Worm (Caenorhabditis elegans) whole organism, L4 larva: ENCODE data around the gene scav-1.

ENCODE experiments used
- F10B5.3 ChIP-seq: sonication (generic microtip); optimal IDR thresholded peaks from 2 replicates; lab custom pipeline; 2016; ENCODE audit warnings: mild to moderate bottlenecking, missing genetic modification characterization, missing compliant biosample characterization
- F49E8.2 ChIP-seq: sonication (generic microtip); optimal IDR thresholded peaks from 2 replicates; lab custom pipeline; 2016; ENCODE audit warnings: missing compliant biosample characterization, mild to moderate bottlenecking, missing genetic modification characterization, borderline replicate concordance
- T20F7.1 ChIP-seq: fragments of 200-800 bp; sonication (Bioruptor generic); optimal IDR thresholded peaks from 2 replicates; lab custom pipeline; 2018; ENCODE audit warnings: mild to moderate bottlenecking, missing genetic modification characterization, missing compliant biosample characterization
- Y105C5A.15 ChIP-seq: fragments of 200-800 bp; sonication (Bioruptor generic); IDR thresholded peaks from 2 replicates; pipeline ENCODE4 v1.3.6; 2022; ENCODE audit warnings: missing genetic modification characterization, missing compliant biosample characterization
- Y48G9A.11 ChIP-seq: fragments of 200-800 bp; sonication (Bioruptor generic); IDR thresholded peaks from 2 replicates; pipeline ENCODE4 v1.3.6; 2022; ENCODE audit warnings: missing genetic modification reagents, missing genetic modification characterization, missing compliant biosample characterization
- Y5F2A.4 ChIP-seq: fragments of 200-800 bp; sonication (Bioruptor generic); optimal IDR thresholded peaks from 2 replicates; lab custom pipeline; 2018; ENCODE audit warnings: mild to moderate bottlenecking, missing genetic modification characterization, missing compliant biosample characterization
- Y75B8A.6 ChIP-seq: fragments of 200-800 bp; sonication (Bioruptor generic); IDR thresholded peaks from 2 replicates; pipeline ENCODE4 v1.3.6; 2022; ENCODE audit warnings: missing genetic modification reagents, missing genetic modification characterization, missing compliant biosample characterization
- ZK337.2 ChIP-seq: fragments of 200-800 bp; sonication (Bioruptor generic); IDR thresholded peaks from 2 replicates; pipeline ENCODE4 v1.3.6; 2022; ENCODE audit warnings: missing genetic modification reagents, missing genetic modification characterization, missing compliant biosample characterization
- ZK546.5 ChIP-seq, 2 experiments: sonication (generic microtip); optimal IDR thresholded peaks; 2 replicates each; lab custom pipeline; 2017; ENCODE audit warnings: missing biosample characterization in 2 of 2, missing genetic modification characterization in 2 of 2
- arid-1 ChIP-seq: fragments of 200-800 bp; sonication (Bioruptor generic); conservative IDR thresholded peaks from 2 replicates; pipeline ENCODE4 v1.3.6; 2022; ENCODE audit warnings: missing genetic modification reagents, missing genetic modification characterization, missing compliant biosample characterization
- attf-4 ChIP-seq: sonication (generic microtip); optimal IDR thresholded peaks from 3 replicates; lab custom pipeline; 2017; ENCODE audit warnings: missing biosample characterization, missing genetic modification characterization
- ceh-20 ChIP-seq: fragments of 200-800 bp; sonication (Bioruptor generic); IDR thresholded peaks from 2 replicates; pipeline ENCODE4 v1.3.6; 2022; ENCODE audit warnings: missing genetic modification reagents, missing genetic modification characterization, missing compliant biosample characterization
- ceh-32 ChIP-seq: sonication (generic microtip); optimal IDR thresholded peaks from 2 replicates; lab custom pipeline; 2016; ENCODE audit warnings: mild to moderate bottlenecking, missing genetic modification characterization, missing compliant biosample characterization; ENCODE audit not compliant: poor library complexity
- ceh-62 ChIP-seq: sonication (generic microtip); optimal IDR thresholded peaks from 2 replicates; lab custom pipeline; 2017; ENCODE audit warnings: missing biosample characterization, missing genetic modification characterization
- ces-1 ChIP-seq: fragments of 150-350 bp; sonication (generic microtip); optimal IDR thresholded peaks from 4 replicates; lab custom pipeline; 2014; ENCODE audit warnings: missing biosample characterization, missing genetic modification reagents, missing genetic modification characterization
- ctbp-1 ChIP-seq: fragments of 200-800 bp; sonication (Bioruptor generic); IDR thresholded peaks from 2 replicates; pipeline ENCODE4 v1.3.6; 2022; ENCODE audit warnings: missing genetic modification reagents, missing genetic modification characterization, missing compliant biosample characterization
- daf-12 ChIP-seq: fragments of 150-350 bp; optimal IDR thresholded peaks from 2 replicates; lab custom pipeline; 2014; ENCODE audit warnings: missing biosample characterization, missing genetic modification reagents, missing genetic modification characterization
- daf-16 ChIP-seq, 3 experiments: sonication (generic microtip); optimal IDR thresholded peaks; 2 replicates each; lab custom pipeline; 2016 to 2017; ENCODE audit warnings: missing genetic modification characterization in 3 of 3, missing genetic modification reagents in 3 of 3, mild to moderate bottlenecking in 2 of 3, missing compliant biosample characterization in 2 of 3, missing biosample characterization in 1 of 3, moderate library complexity in 1 of 3
- daf-19 ChIP-seq: fragments of 200-800 bp; sonication (Bioruptor generic); conservative IDR thresholded peaks from 2 replicates; pipeline ENCODE4 v1.3.6; 2022; ENCODE audit warnings: missing genetic modification characterization, missing compliant biosample characterization
- daf-8 ChIP-seq: fragments of 200-800 bp; sonication (Bioruptor generic); IDR thresholded peaks from 2 replicates; pipeline ENCODE4 v1.3.6; 2022; ENCODE audit warnings: missing genetic modification characterization, missing compliant biosample characterization
- dmd-6 ChIP-seq: fragments of 200-800 bp; sonication (Bioruptor generic); IDR thresholded peaks from 2 replicates; pipeline ENCODE4 v1.3.6; 2022; ENCODE audit warnings: missing genetic modification reagents, missing genetic modification characterization, missing compliant biosample characterization
- dmd-9 ChIP-seq: fragments of 200-800 bp; sonication (Bioruptor generic); IDR thresholded peaks from 2 replicates; pipeline ENCODE4 v1.3.6; 2022; ENCODE audit warnings: missing genetic modification reagents, missing genetic modification characterization, missing compliant biosample characterization
- dve-1 ChIP-seq: sonication (generic microtip); optimal IDR thresholded peaks from 2 replicates; lab custom pipeline; 2017; ENCODE audit warnings: antibody characterized with exemption, mild to moderate bottlenecking, missing genetic modification characterization, missing compliant biosample characterization; ENCODE audit not compliant: insufficient read depth
- egl-27 ChIP-seq: sonication (generic microtip); optimal IDR thresholded peaks from 3 replicates; lab custom pipeline; 2017; ENCODE audit warnings: missing biosample characterization, missing genetic modification reagents, missing genetic modification characterization
- hlh-11 ChIP-seq: fragments of 200-800 bp; sonication (Bioruptor generic); optimal IDR thresholded peaks from 2 replicates; lab custom pipeline; 2018; ENCODE audit warnings: mild to moderate bottlenecking, missing genetic modification characterization, missing compliant biosample characterization
- hlh-30 ChIP-seq: sonication (generic microtip); optimal IDR thresholded peaks from 2 replicates; lab custom pipeline; 2017; ENCODE audit warnings: antibody characterized with exemption, mild to moderate bottlenecking, missing genetic modification characterization, missing compliant biosample characterization; ENCODE audit not compliant: insufficient read depth
- jun-1 ChIP-seq: fragments of 150-350 bp; optimal IDR thresholded peaks from 2 replicates; lab custom pipeline; 2014; ENCODE audit warnings: missing biosample characterization, missing genetic modification reagents, missing genetic modification characterization
- lin-13 ChIP-seq: fragments of 150-350 bp; optimal IDR thresholded peaks from 2 replicates; lab custom pipeline; 2014; ENCODE audit warnings: missing biosample characterization, missing genetic modification reagents, missing genetic modification characterization
- lin-38 ChIP-seq: fragments of 200-800 bp; sonication (Bioruptor generic); IDR thresholded peaks from 2 replicates; pipeline ENCODE4 v1.3.6; 2022; ENCODE audit warnings: missing genetic modification reagents, missing genetic modification characterization, missing compliant biosample characterization
- madf-9 ChIP-seq: fragments of 200-800 bp; sonication (Bioruptor generic); conservative IDR thresholded peaks from 2 replicates; pipeline ENCODE4 v1.3.6; 2022; ENCODE audit warnings: missing genetic modification reagents, missing genetic modification characterization, missing compliant biosample characterization
- mdl-1 ChIP-seq, 2 experiments: fragments of 150-350 bp in 1 of 2; sonication (generic microtip) in 1 of 2; optimal IDR thresholded peaks; 2 replicates each; lab custom pipeline; 2014 to 2017; ENCODE audit warnings: missing biosample characterization in 2 of 2, missing genetic modification characterization in 2 of 2
- mdt-29 ChIP-seq: fragments of 200-800 bp; sonication (Bioruptor generic); IDR thresholded peaks from 2 replicates; pipeline ENCODE4 v1.3.6; 2022; ENCODE audit warnings: missing genetic modification reagents, missing genetic modification characterization, missing compliant biosample characterization
- mep-1 ChIP-seq: fragments of 150-350 bp; sonication (generic microtip); optimal IDR thresholded peaks from 3 replicates; lab custom pipeline; 2014; ENCODE audit warnings: missing biosample characterization, missing genetic modification characterization
- mes-2 ChIP-seq: sonication (generic microtip); optimal IDR thresholded peaks from 2 replicates; lab custom pipeline; 2016; ENCODE audit warnings: missing genotype, mild to moderate bottlenecking, missing genetic modification characterization, missing compliant biosample characterization; ENCODE audit not compliant: poor library complexity, severe bottlenecking
- mxl-2 ChIP-seq: fragments of 200-800 bp; sonication (Bioruptor generic); conservative IDR thresholded peaks from 2 replicates; pipeline ENCODE4 v1.3.6; 2022; ENCODE audit warnings: missing genetic modification reagents, missing genetic modification characterization, missing compliant biosample characterization
- mxl-3 ChIP-seq: fragments of 200-800 bp; sonication (Bioruptor generic); optimal IDR thresholded peaks from 2 replicates; lab custom pipeline; 2018; ENCODE audit warnings: mild to moderate bottlenecking, missing genetic modification characterization, missing compliant biosample characterization
- nhr-10 ChIP-seq: fragments of 150-350 bp; optimal IDR thresholded peaks from 2 replicates; lab custom pipeline; 2014; ENCODE audit warnings: missing biosample characterization, missing genetic modification characterization
- nhr-102 ChIP-seq: sonication (generic microtip); optimal IDR thresholded peaks from 2 replicates; lab custom pipeline; 2016; ENCODE audit warnings: mild to moderate bottlenecking, missing genetic modification characterization, moderate library complexity, missing compliant biosample characterization
- nhr-237 ChIP-seq: sonication (generic microtip); optimal IDR thresholded peaks from 2 replicates; lab custom pipeline; 2017; ENCODE audit warnings: missing biosample characterization, missing genetic modification characterization
- nhr-41 ChIP-seq: fragments of 200-800 bp; sonication (Bioruptor generic); IDR thresholded peaks from 2 replicates; pipeline ENCODE4 v1.3.6; 2022; ENCODE audit warnings: missing genetic modification reagents, missing genetic modification characterization, missing compliant biosample characterization
- nhr-48 ChIP-seq: sonication (generic microtip); optimal IDR thresholded peaks from 2 replicates; lab custom pipeline; 2016; ENCODE audit warnings: mild to moderate bottlenecking, missing genetic modification characterization, missing compliant biosample characterization
- nhr-6 ChIP-seq: fragments of 150-350 bp; optimal IDR thresholded peaks from 2 replicates; lab custom pipeline; 2014; ENCODE audit warnings: missing biosample characterization, missing genetic modification characterization
- nhr-76 ChIP-seq: fragments of 150-350 bp; optimal IDR thresholded peaks from 2 replicates; lab custom pipeline; 2014; ENCODE audit warnings: missing biosample characterization, missing genetic modification characterization
- nhr-77 ChIP-seq: fragments of 150-350 bp; optimal IDR thresholded peaks from 2 replicates; lab custom pipeline; 2014; ENCODE audit warnings: missing biosample characterization, missing genetic modification characterization
- pqm-1 ChIP-seq: sonication (generic microtip); optimal IDR thresholded peaks from 2 replicates; lab custom pipeline; 2017; ENCODE audit warnings: missing biosample characterization, missing genetic modification characterization
- saeg-2 ChIP-seq: fragments of 200-800 bp; sonication (Bioruptor generic); IDR thresholded peaks from 2 replicates; pipeline ENCODE4 v1.3.6; 2022; ENCODE audit warnings: missing genetic modification reagents, missing genetic modification characterization, missing compliant biosample characterization
- set-16 ChIP-seq: fragments of 200-800 bp; sonication (Bioruptor generic); IDR thresholded peaks from 2 replicates; pipeline ENCODE4 v1.3.6; 2022; ENCODE audit warnings: missing genetic modification reagents, missing genetic modification characterization, missing compliant biosample characterization
- skn-1 ChIP-seq: fragments of 150-350 bp; optimal IDR thresholded peaks from 2 replicates; lab custom pipeline; 2014; ENCODE audit warnings: missing biosample characterization, missing genetic modification characterization
- snpc-1.2 ChIP-seq: fragments of 200-800 bp; sonication (Bioruptor generic); IDR thresholded peaks from 2 replicates; pipeline ENCODE4 v1.3.6; 2022; ENCODE audit warnings: missing genetic modification reagents, missing genetic modification characterization, missing compliant biosample characterization
- tag-97 ChIP-seq: fragments of 200-800 bp; sonication (Bioruptor generic); IDR thresholded peaks from 2 replicates; pipeline ENCODE4 v1.3.6; 2022; ENCODE audit warnings: missing genetic modification characterization, missing compliant biosample characterization
- zag-1 ChIP-seq: fragments of 150-350 bp; optimal IDR thresholded peaks from 2 replicates; lab custom pipeline; 2014; ENCODE audit warnings: missing biosample characterization, missing genetic modification characterization
- zip-2 ChIP-seq: fragments of 150-350 bp; optimal IDR thresholded peaks from 2 replicates; lab custom pipeline; 2014; ENCODE audit warnings: missing biosample characterization, missing genetic modification characterization

Gene scav-1

ce11 chrX:5400524-5400923 is at the start of gene scav-1:
TSS of gene scav-1 (minus strand) at chrX:5400584.
- no peak for TF ChIP-seq ctbp-1 (GFP tag; lab: Robert Waterston, UW)
- no peak for TF ChIP-seq nhr-48 (tag; lab: Kevin White, UChicago)
- no peak for TF ChIP-seq Y5F2A.4 (GFP tag; lab: Kevin White, UChicago)
- TF ChIP-seq daf-8 (GFP tag; lab: Robert Waterston, UW) = no peak
- no peak for TF ChIP-seq T20F7.1 (GFP tag; lab: Kevin White, UChicago)
- no peak for TF ChIP-seq tag-97 (GFP tag; lab: Robert Waterston, UW)
- no peak for TF ChIP-seq nhr-41 (GFP tag; lab: Robert Waterston, UW)
- no peak for TF ChIP-seq skn-1
- TF ChIP-seq daf-12 (tag; lab: Kevin White, UChicago) = no peak
- TF ChIP-seq nhr-77 = peak; percentile 69
- TF ChIP-seq nhr-237 (tag; lab: Kevin White, UChicago) = no peak
- no peak for TF ChIP-seq ceh-20
- TF ChIP-seq lin-13 (GFP tag; lab: Kevin White, UChicago) = no peak
- no peak for TF ChIP-seq F49E8.2 (tag; lab: Kevin White, UChicago)
- no peak for TF ChIP-seq ZK337.2
- no peak for TF ChIP-seq Y105C5A.15 (GFP tag; lab: Robert Waterston, UW)
- no peak for TF ChIP-seq set-16 (GFP tag; lab: Robert Waterston, UW)
- TF ChIP-seq mdt-29 (GFP tag; lab: Robert Waterston, UW) = no peak
- no peak for TF ChIP-seq lin-38 (GFP tag; lab: Robert Waterston, UW)
- no peak for TF ChIP-seq nhr-6 (tag; lab: Kevin White, UChicago)
- no peak for TF ChIP-seq snpc-1.2 (GFP tag; lab: Robert Waterston, UW)
- no peak for TF ChIP-seq saeg-2 (GFP tag; lab: Robert Waterston, UW)
- no peak for TF ChIP-seq arid-1 (GFP tag; lab: Robert Waterston, UW)
- TF ChIP-seq Y75B8A.6 = no peak
- peak; percentile 71 for TF ChIP-seq hlh-11 (tag; lab: Kevin White, UChicago)
- TF ChIP-seq ces-1 (GFP tag; lab: Kevin White, UChicago) = no peak
- no peak for TF ChIP-seq nhr-102
- TF ChIP-seq ceh-62 (tag; lab: Kevin White, UChicago) = no peak
- no peak for TF ChIP-seq madf-9 (GFP tag; lab: Robert Waterston, UW)
- TF ChIP-seq hlh-30 (tag; lab: Kevin White, UChicago) = peak; percentile 2
- no peak for TF ChIP-seq ceh-32 (tag; lab: Kevin White, UChicago)
- TF ChIP-seq ZK546.5 (tag; optimal IDR thresholded peaks at IDR 0.05; lab: Kevin White, UChicago) = no peak
- peak; percentile 13 for TF ChIP-seq mes-2 (tag; lab: Kevin White, UChicago)
- TF ChIP-seq nhr-76 (tag; lab: Kevin White, UChicago) = no peak
- no peak for TF ChIP-seq attf-4 (tag; lab: Kevin White, UChicago)
- TF ChIP-seq zag-1 (tag; lab: Kevin White, UChicago) = no peak
- TF ChIP-seq F10B5.3 (tag; lab: Kevin White, UChicago) = no peak
- TF ChIP-seq mep-1 (tag; lab: Kevin White, UChicago) = no peak
- peak; percentile 82 for TF ChIP-seq dmd-6 (GFP tag; lab: Robert Waterston, UW)
- TF ChIP-seq dve-1 = peak; percentile 32
- no peak for TF ChIP-seq Y48G9A.11 (GFP tag; lab: Robert Waterston, UW)
- TF ChIP-seq daf-19 (GFP tag; lab: Robert Waterston, UW) = no peak
- no peak for TF ChIP-seq mxl-2 (GFP tag; lab: Robert Waterston, UW)
- TF ChIP-seq jun-1 (tag; lab: Kevin White, UChicago) = no peak
- TF ChIP-seq mdl-1 (tag; optimal IDR thresholded peaks at IDR 0.05; lab: Kevin White, UChicago) = no peak
- no peak for TF ChIP-seq zip-2 (tag; lab: Kevin White, UChicago)
- TF ChIP-seq mxl-3 = peak; percentile 25
- no peak for TF ChIP-seq nhr-10 (tag; lab: Kevin White, UChicago)
- no peak for TF ChIP-seq daf-16 (GFP tag; optimal IDR thresholded peaks at IDR 0.05; lab: Kevin White, UChicago)
- TF ChIP-seq daf-16 (tag; optimal IDR thresholded peaks at IDR 0.05; lab: Kevin White, UChicago) = peak; percentile 81
- TF ChIP-seq pqm-1 (tag; lab: Kevin White, UChicago) = peak; percentile 97
- TF ChIP-seq dmd-9 = no peak
- TF ChIP-seq egl-27 (tag; lab: Kevin White, UChicago) = no peak
